Fruit fly (Drosophila melanogaster): ENCODE results near the gene CG42521.

The CG42521 gene

dm6 chr3L:10637819-10638218 is 14.4 kb upstream of the CG42521 start, which contains the start of gene Cnep1r2 (continued):
- TF ChIP-seq E2f1 (GFP tag; IDR thresholded peaks at IDR 0.05) (peak; percentile 96), CHES-1-like (GFP tag; optimal IDR thresholded peaks at IDR 0.05) (peak; percentile 18), CG10274 (GFP tag; optimal IDR thresholded peaks at IDR 0.05) (peak; percentile 65), repo (GFP tag; optimal IDR thresholded peaks at IDR 0.05) (peak; percentile 33), CkIIα-i1 (GFP tag; IDR thresholded peaks at IDR 0.05) (peak; percentile 41; the same call in 1 of the 2 replicates), CG6272 (GFP tag; IDR thresholded peaks at IDR 0.05) (peak; percentile 94), Ada2b (GFP tag; IDR thresholded peaks at IDR 0.05) (peak; percentile 90), gcm (GFP tag; optimal IDR thresholded peaks at IDR 0.05) (peak; percentile 97), esg (GFP tag; conservative IDR thresholded peaks at IDR 0.05) (peak; percentile 96), disco-r (GFP tag; optimal IDR thresholded peaks at IDR 0.05) (no peak), tin (GFP tag; optimal IDR thresholded peaks at IDR 0.05) (peak; percentile 93), Dip2 (GFP tag; IDR thresholded peaks at IDR 0.05) (no peak), Atf-2 (GFP tag; optimal IDR thresholded peaks at IDR 0.05) (peak; percentile 59), zen (tag; optimal IDR thresholded peaks at IDR 0.05) (peak; percentile 97), CG8089 (GFP tag; optimal IDR thresholded peaks at IDR 0.05) (peak; percentile 24), CG32767 (GFP tag; IDR thresholded peaks at IDR 0.05) (peak; percentile 95), Sox102F (GFP tag; optimal IDR thresholded peaks at IDR 0.05) (peak; percentile 96), CG11504 (tag; optimal IDR thresholded peaks at IDR 0.05) (peak; percentile 95), Doc3 (GFP tag; IDR thresholded peaks at IDR 0.05; ENCODE audit: partially characterized antibody) (no peak), CG6175 (GFP tag; IDR thresholded peaks at IDR 0.05) (peak; percentile 87), tgo (GFP tag; IDR thresholded peaks at IDR 0.05) (peak; percentile 97), H15 (GFP tag; IDR thresholded peaks at IDR 0.05) (peak; percentile 93), Six4 (GFP tag; optimal IDR thresholded peaks at IDR 0.05) (peak; percentile 93), CG13287 (GFP tag; IDR thresholded peaks at IDR 0.05; ENCODE audit: partially characterized antibody) (peak; percentile 27; the same call in 1 of the 2 replicates), CoRest (tag; optimal IDR thresholded peaks at IDR 0.05) (peak; percentile 99), pum (GFP tag; optimal IDR thresholded peaks at IDR 0.05) (peak; percentile 78), p53 (GFP tag; optimal IDR thresholded peaks at IDR 0.05) (no peak), h (optimal IDR thresholded peaks at IDR 0.05) (no peak), bowl (GFP tag; IDR thresholded peaks at IDR 0.05) (peak; percentile 65), Xrp1 (GFP tag; IDR thresholded peaks at IDR 0.05) (peak; percentile 98), CG12769 (tag; optimal IDR thresholded peaks at IDR 0.05) (no peak), CG7372 (GFP tag; IDR thresholded peaks at IDR 0.05) (peak; percentile 96), ap (GFP tag; IDR thresholded peaks at IDR 0.05) (peak; percentile 87), CG10366 (GFP tag; IDR thresholded peaks at IDR 0.05) (peak; percentile 93), Mrtf (GFP tag; IDR thresholded peaks at IDR 0.05) (peak; percentile 96), zfh2 (GFP tag; optimal IDR thresholded peaks at IDR 0.05) (peak; percentile 82), jigr1 (GFP tag; IDR thresholded peaks at IDR 0.05) (peak; percentile 87; the same call in 2 of the 3 replicates), sna (GFP tag; IDR thresholded peaks at IDR 0.05; ENCODE audit: partially characterized antibody) (no peak), Lhr (GFP tag; optimal IDR thresholded peaks at IDR 0.05) (peak; percentile 69), Mes4 (GFP tag; optimal IDR thresholded peaks at IDR 0.05) (no peak), Hey (tag; optimal IDR thresholded peaks at IDR 0.05) (peak; percentile 68), da (GFP tag; optimal IDR thresholded peaks at IDR 0.05) (no peak), pho (GFP tag; optimal IDR thresholded peaks at IDR 0.05) (peak; percentile 58), CG14965 (GFP tag; optimal IDR thresholded peaks at IDR 0.05; ENCODE audit: borderline replicate concordance) (no peak), pfk (GFP tag; optimal IDR thresholded peaks at IDR 0.05) (peak; percentile 59), twi (tag; optimal IDR thresholded peaks at IDR 0.05) (peak; percentile 97), crp (GFP tag; optimal IDR thresholded peaks at IDR 0.05) (peak in 1 of 2 experiments; percentile 65), CG33213 (GFP tag; optimal IDR thresholded peaks at IDR 0.05) (peak; percentile 31), CG9876 (GFP tag; optimal IDR thresholded peaks at IDR 0.05) (peak; percentile 51), unc-4 (GFP tag; IDR thresholded peaks at IDR 0.05; ENCODE audit: partially characterized antibody) (no peak), CTCF (GFP tag; optimal IDR thresholded peaks at IDR 0.05) (peak; percentile 49), Sin3A (optimal IDR thresholded peaks at IDR 0.05) (no peak), CG10979 (tag; optimal IDR thresholded peaks at IDR 0.05) (peak; percentile 96)
